Fruit fly (Drosophila melanogaster): Measurements from ENCODE around the gene CG14223.

Gene CG14223

DNA sequence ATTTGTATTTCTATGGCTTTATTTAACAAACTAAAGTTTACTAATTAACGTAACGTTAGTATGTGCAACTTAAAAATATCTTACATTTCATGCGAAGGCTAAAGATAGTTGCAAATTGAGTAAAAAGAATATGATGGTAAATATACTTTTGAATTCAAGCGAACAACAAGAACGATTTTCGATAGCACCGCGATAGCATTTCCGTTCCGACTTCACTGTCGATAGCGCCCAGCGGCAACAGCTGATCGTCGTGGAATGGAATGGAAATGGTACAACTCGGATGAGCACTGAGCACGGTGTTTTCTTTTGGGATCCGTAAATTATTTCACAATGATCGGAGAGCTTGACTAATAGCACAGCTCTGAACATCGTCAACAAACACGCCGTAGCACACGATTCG is 50.3 kb downstream of the CG14223 start (continued):
- no peak for TF ChIP-seq oc (tag; optimal IDR thresholded peaks at IDR 0.05)
- no peak for TF ChIP-seq jigr1 (GFP tag; IDR thresholded peaks at IDR 0.05)
- no peak for TF ChIP-seq CG5953 (GFP tag; IDR thresholded peaks at IDR 0.05)
- TF ChIP-seq CG2199 (GFP tag; IDR thresholded peaks at IDR 0.05), result no peak
- no peak for TF ChIP-seq CG4360 (GFP tag; IDR thresholded peaks at IDR 0.05)
- no peak for TF ChIP-seq usp (GFP tag; optimal IDR thresholded peaks at IDR 0.05)
- TF ChIP-seq lilli (GFP tag; optimal IDR thresholded peaks at IDR 0.05), result no peak
- no peak for TF ChIP-seq peb (GFP tag; IDR thresholded peaks at IDR 0.05)
- peak; percentile 57 for TF ChIP-seq pb (GFP tag; optimal IDR thresholded peaks at IDR 0.05)
- peak; percentile 0 for TF ChIP-seq ems (GFP tag; optimal IDR thresholded peaks at IDR 0.05)
- TF ChIP-seq CG17361 (GFP tag; IDR thresholded peaks at IDR 0.05), result no peak; the same call in 2 of the 3 replicates
- TF ChIP-seq pho (GFP tag; optimal IDR thresholded peaks at IDR 0.05), result no peak
- peak; percentile 57 for TF ChIP-seq CG14710 (tag; optimal IDR thresholded peaks at IDR 0.05)
- TF ChIP-seq prd (optimal IDR thresholded peaks at IDR 0.05), result no peak
- TF ChIP-seq prd (GFP tag; IDR thresholded peaks at IDR 0.05), result no peak
- TF ChIP-seq fru (optimal IDR thresholded peaks at IDR 0.05), result no peak
- no peak for TF ChIP-seq pnt (GFP tag; optimal IDR thresholded peaks at IDR 0.05)
- TF ChIP-seq Oaz (GFP tag; IDR thresholded peaks at IDR 0.05), result no peak
- no peak for TF ChIP-seq CG4820 (GFP tag; optimal IDR thresholded peaks at IDR 0.05)
- TF ChIP-seq BtbVII (GFP tag; optimal IDR thresholded peaks at IDR 0.05), result peak; percentile 59
- no peak; the same call in 2 of the 3 replicates for TF ChIP-seq CG34422 (GFP tag; IDR thresholded peaks at IDR 0.05)
- no peak for TF ChIP-seq CG2678 (tag; optimal IDR thresholded peaks at IDR 0.05)
- TF ChIP-seq CG4617 (GFP tag; optimal IDR thresholded peaks at IDR 0.05; ENCODE audit: borderline replicate concordance), result no peak
- TF ChIP-seq zfh1 (GFP tag; IDR thresholded peaks at IDR 0.05), result no peak
- TF ChIP-seq CG9437 (GFP tag; optimal IDR thresholded peaks at IDR 0.05), result peak; percentile 17
- TF ChIP-seq ttk (GFP tag; IDR thresholded peaks at IDR 0.05), result no peak
- peak; percentile 43; the same call in 1 of the 2 replicates for TF ChIP-seq sob (GFP tag; IDR thresholded peaks at IDR 0.05)
- peak; percentile 14; the same call in 1 of the 2 replicates for TF ChIP-seq CG14014 (GFP tag; IDR thresholded peaks at IDR 0.05)
- TF ChIP-seq onecut (GFP tag; IDR thresholded peaks at IDR 0.05), result peak; percentile 64
- TF ChIP-seq mld (GFP tag; IDR thresholded peaks at IDR 0.05; ENCODE audit: partially characterized antibody), result no peak
- no peak for TF ChIP-seq Camta (GFP tag; optimal IDR thresholded peaks at IDR 0.05)
- no peak for TF ChIP-seq vnd (GFP tag; IDR thresholded peaks at IDR 0.05; ENCODE audit: partially characterized antibody)
- no peak for TF ChIP-seq CG7786 (GFP tag; optimal IDR thresholded peaks at IDR 0.05)
- peak; percentile 66; the same call in 1 of the 2 replicates for TF ChIP-seq Rfx (GFP tag; IDR thresholded peaks at IDR 0.05)
- no peak for TF ChIP-seq NC2α (GFP tag; optimal IDR thresholded peaks at IDR 0.05)
- no peak for TF ChIP-seq Xrp1 (GFP tag; IDR thresholded peaks at IDR 0.05)
- TF ChIP-seq tll (GFP tag; optimal IDR thresholded peaks at IDR 0.05), result no peak
- TF ChIP-seq nmo (GFP tag; optimal IDR thresholded peaks at IDR 0.05), result peak; percentile 23
- no peak for TF ChIP-seq CG32772 (GFP tag; IDR thresholded peaks at IDR 0.05)
- TF ChIP-seq Mrtf (GFP tag; IDR thresholded peaks at IDR 0.05), result no peak
- TF ChIP-seq CG8089 (GFP tag; optimal IDR thresholded peaks at IDR 0.05), result no peak
- TF ChIP-seq CG11247 (GFP tag; IDR thresholded peaks at IDR 0.05), result no peak
- no peak for TF ChIP-seq C15 (GFP tag; IDR thresholded peaks at IDR 0.05)
- no peak for TF ChIP-seq CG3163 (GFP tag; optimal IDR thresholded peaks at IDR 0.05)
- TF ChIP-seq CG11504 (tag; optimal IDR thresholded peaks at IDR 0.05), result no peak
- TF ChIP-seq bsh (GFP tag; optimal IDR thresholded peaks at IDR 0.05), result peak in 1 of 2 experiments; percentile 28
- no peak for TF ChIP-seq CG1792 (GFP tag; optimal IDR thresholded peaks at IDR 0.05)
- TF ChIP-seq seq (GFP tag; IDR thresholded peaks at IDR 0.05), result no peak
- TF ChIP-seq CG31224 (GFP tag; IDR thresholded peaks at IDR 0.05), result no peak
- TF ChIP-seq CG6765 (GFP tag; optimal IDR thresholded peaks at IDR 0.05), result peak; percentile 83
- TF ChIP-seq Med (GFP tag), result peak; percentile 90
- no peak for TF ChIP-seq CG5180 (GFP tag; optimal IDR thresholded peaks at IDR 0.05)
- TF ChIP-seq p53 (GFP tag; optimal IDR thresholded peaks at IDR 0.05), result no peak

All from whole organism, embryonic.